ENCODE assay signal across 5 worm cellular contexts in the genomic region with DNA sequence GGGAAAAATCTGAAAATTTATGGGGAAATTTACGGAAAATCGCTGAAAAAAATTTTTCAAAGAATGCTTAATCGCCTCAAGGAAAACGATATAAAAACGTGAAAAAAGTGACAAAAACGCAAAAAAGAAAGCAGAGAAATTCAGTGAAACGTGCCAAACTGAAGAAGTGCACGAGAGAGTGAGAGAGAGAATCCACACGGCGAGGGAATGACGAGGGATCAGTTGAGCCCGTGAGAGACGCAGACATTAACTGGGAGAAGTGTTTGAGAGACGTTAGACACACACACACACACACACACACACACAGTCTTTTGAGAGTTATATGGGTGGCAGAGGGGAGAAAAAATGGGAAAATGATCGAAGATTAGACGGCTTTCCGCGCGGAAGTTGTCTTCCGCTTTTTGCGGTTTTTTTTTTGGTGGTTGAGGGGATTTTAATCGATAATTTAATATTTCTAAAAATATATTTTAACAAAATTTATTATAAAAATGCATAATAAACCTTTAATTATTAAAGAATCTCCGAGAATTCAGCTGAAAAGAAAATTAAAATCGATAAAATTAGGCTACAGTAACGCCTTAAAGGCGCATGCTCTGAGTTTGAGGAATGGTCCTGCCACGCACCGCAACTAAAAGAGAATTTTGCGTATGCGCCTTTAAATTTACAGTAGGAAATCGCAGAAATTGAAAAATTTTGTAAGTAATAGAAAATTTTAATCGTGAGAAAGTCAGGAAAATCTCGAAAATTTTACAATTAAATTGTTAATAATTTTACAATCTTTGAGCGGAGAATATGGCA.
A peak's percentile ranks its signal among the peaks of the same experiment; 100 is the strongest.
TF ChIP-seq lines count a peak whose summit lies in the region.

No protein-coding gene starts in this region.

TF ChIP-seq in whole organism, L1 larva, 84 proteins besides CTCF, POLR2A, EP300 and RAD21 (continued from another document and continues in another):
- no peak for TF ChIP-seq unc-30 (tag; optimal IDR thresholded peaks at IDR 0.05; lab: Kevin White, UChicago)
- peak in 1 of 2 experiments; percentile 76 for TF ChIP-seq mdl-1 (tag; optimal IDR thresholded peaks at IDR 0.05; lab: Kevin White, UChicago)
- TF ChIP-seq mef-2 (tag; optimal IDR thresholded peaks at IDR 0.05; lab: Kevin White, UChicago), result no peak
- peak; percentile 58 for TF ChIP-seq fkh-8 (tag; optimal IDR thresholded peaks at IDR 0.05; lab: Kevin White, UChicago)
- TF ChIP-seq ama-1 (optimal IDR thresholded peaks at IDR 0.05; lab: Kevin White, UChicago), result no peak
- TF ChIP-seq skn-1 (tag; optimal IDR thresholded peaks at IDR 0.05; lab: Kevin White, UChicago), result peak; percentile 31
- TF ChIP-seq swsn-7 (tag; optimal IDR thresholded peaks at IDR 0.05; lab: Kevin White, UChicago), result peak; percentile 56
- TF ChIP-seq C16A3.4 (tag; optimal IDR thresholded peaks at IDR 0.05; lab: Kevin White, UChicago), result peak; percentile 20
- no peak for TF ChIP-seq unc-130 (tag; optimal IDR thresholded peaks at IDR 0.05; lab: Kevin White, UChicago)
- TF ChIP-seq fkh-4 (tag; optimal IDR thresholded peaks at IDR 0.05; lab: Kevin White, UChicago; ENCODE audit: borderline replicate concordance), result no peak
- TF ChIP-seq nhr-28 (tag; optimal IDR thresholded peaks at IDR 0.05; lab: Kevin White, UChicago), result no peak
- no peak for TF ChIP-seq sox-4 (tag; optimal IDR thresholded peaks at IDR 0.05; lab: Kevin White, UChicago)
- TF ChIP-seq nhr-71 (tag; optimal IDR thresholded peaks at IDR 0.05; lab: Kevin White, UChicago), result peak; percentile 80
- no peak for TF ChIP-seq sup-37 (GFP tag; optimal IDR thresholded peaks at IDR 0.05; lab: Kevin White, UChicago)
- TF ChIP-seq hlh-17 (GFP tag; optimal IDR thresholded peaks at IDR 0.05; lab: Kevin White, UChicago; ENCODE audit: borderline replicate concordance), result no peak
- TF ChIP-seq rnt-1 (tag; optimal IDR thresholded peaks at IDR 0.05; lab: Kevin White, UChicago), result peak; percentile 48
- TF ChIP-seq sptf-1 (tag; optimal IDR thresholded peaks at IDR 0.05; lab: Kevin White, UChicago), result no peak
- no peak for TF ChIP-seq nhr-84 (tag; optimal IDR thresholded peaks at IDR 0.05; lab: Kevin White, UChicago)
- TF ChIP-seq elt-2 (tag; optimal IDR thresholded peaks at IDR 0.05; lab: Kevin White, UChicago), result no peak
- TF ChIP-seq lin-39 (tag; optimal IDR thresholded peaks at IDR 0.05; lab: Kevin White, UChicago), result no peak
- TF ChIP-seq ceh-82 (tag; optimal IDR thresholded peaks at IDR 0.05; lab: Kevin White, UChicago), result peak in 2 of 3 experiments; percentile 69 to 81
- TF ChIP-seq nhr-19 (GFP tag; conservative IDR thresholded peaks at IDR 0.05; lab: Robert Waterston, UW), result peak; percentile 29; the same call in 1 of the 2 replicates
- TF ChIP-seq lin-14 (GFP tag; optimal IDR thresholded peaks at IDR 0.05; lab: Kevin White, UChicago), result peak; percentile 85
- TF ChIP-seq blmp-1 (tag; optimal IDR thresholded peaks at IDR 0.05; lab: Kevin White, UChicago), result peak; percentile 97

TF ChIP-seq in whole organism, L2 larva, 48 proteins besides CTCF, POLR2A, EP300 and RAD21 (continued from another document):
- TF ChIP-seq blmp-1 (tag; optimal IDR thresholded peaks at IDR 0.05; lab: Kevin White, UChicago; ENCODE audit: insufficient read depth) (peak; percentile 64), nhr-6 (tag; optimal IDR thresholded peaks at IDR 0.05; lab: Kevin White, UChicago) (no peak), elt-1 (tag; optimal IDR thresholded peaks at IDR 0.05; lab: Kevin White, UChicago) (no peak), lin-11 (tag; optimal IDR thresholded peaks at IDR 0.05; lab: Kevin White, UChicago) (no peak), ztf-1 (GFP tag; conservative IDR thresholded peaks at IDR 0.05; lab: Robert Waterston, UW) (no peak), dmd-4 (tag; optimal IDR thresholded peaks at IDR 0.05; lab: Kevin White, UChicago) (no peak), egl-27 (tag; optimal IDR thresholded peaks at IDR 0.05; lab: Kevin White, UChicago) (no peak), crh-2 (tag; optimal IDR thresholded peaks at IDR 0.05; lab: Kevin White, UChicago) (peak; percentile 77), nhr-129 (tag; optimal IDR thresholded peaks at IDR 0.05; lab: Kevin White, UChicago) (peak; percentile 78), nhr-237 (tag; optimal IDR thresholded peaks at IDR 0.05; lab: Kevin White, UChicago) (no peak), ama-1 (optimal IDR thresholded peaks at IDR 0.05; lab: Kevin White, UChicago) (peak; percentile 69), zag-1 (tag; optimal IDR thresholded peaks at IDR 0.05; lab: Kevin White, UChicago) (peak; percentile 53), lin-39 (tag; optimal IDR thresholded peaks at IDR 0.05; lab: Kevin White, UChicago) (no peak), nhr-21 (tag; optimal IDR thresholded peaks at IDR 0.05; lab: Kevin White, UChicago) (peak; percentile 13), mdl-1 (tag; optimal IDR thresholded peaks at IDR 0.05; lab: Kevin White, UChicago) (peak; percentile 47), elt-3 (tag; optimal IDR thresholded peaks at IDR 0.05; lab: Kevin White, UChicago) (no peak)

TF ChIP-seq in whole organism, L4 larva, 104 proteins besides CTCF, POLR2A, EP300 and RAD21 (continued from another document and continues in another):
- TF ChIP-seq nhr-42 (GFP tag; IDR thresholded peaks at IDR 0.05; lab: Robert Waterston, UW) (no peak), nhr-28 (tag; optimal IDR thresholded peaks at IDR 0.05; lab: Kevin White, UChicago) (peak; percentile 65), Y75B8A.6 (GFP tag; IDR thresholded peaks at IDR 0.05; lab: Robert Waterston, UW) (0 out of 2 replicates have a peak, but pooled peaks have one; percentile 35), daf-19 (GFP tag; conservative IDR thresholded peaks at IDR 0.05; lab: Robert Waterston, UW) (no peak), daf-16 (GFP tag; optimal IDR thresholded peaks at IDR 0.05; lab: Kevin White, UChicago) (no peak), daf-16 (tag; optimal IDR thresholded peaks at IDR 0.05; lab: Kevin White, UChicago) (peak; percentile 17), F49E8.2 (tag; optimal IDR thresholded peaks at IDR 0.05; lab: Kevin White, UChicago; ENCODE audit: borderline replicate concordance) (peak; percentile 93), duxl-1 (tag; optimal IDR thresholded peaks at IDR 0.05; lab: Kevin White, UChicago; ENCODE audit: poor library complexity) (no peak), hif-1 (tag; optimal IDR thresholded peaks at IDR 0.05; lab: Kevin White, UChicago) (peak; percentile 68 to 99), nhr-25 (tag; optimal IDR thresholded peaks at IDR 0.05; lab: Kevin White, UChicago; ENCODE audit: borderline replicate concordance, insufficient read depth) (no peak), dve-1 (tag; optimal IDR thresholded peaks at IDR 0.05; lab: Kevin White, UChicago; ENCODE audit: insufficient read depth) (peak; percentile 49), egl-43 (GFP tag; IDR thresholded peaks at IDR 0.05; lab: Robert Waterston, UW) (0 out of 2 replicates have a peak, but pooled peaks have one; percentile 27), ctbp-1 (GFP tag; IDR thresholded peaks at IDR 0.05; lab: Robert Waterston, UW) (0 out of 2 replicates have a peak, but pooled peaks have one; percentile 7), tag-97 (GFP tag; IDR thresholded peaks at IDR 0.05; lab: Robert Waterston, UW) (no peak), mxl-3 (GFP tag; optimal IDR thresholded peaks at IDR 0.05; lab: Kevin White, UChicago) (peak; percentile 72), ceh-28 (tag; optimal IDR thresholded peaks at IDR 0.05; lab: Kevin White, UChicago) (no peak), dpl-1 (GFP tag; optimal IDR thresholded peaks at IDR 0.05; lab: Kevin White, UChicago) (peak; percentile 60), ceh-82 (tag; optimal IDR thresholded peaks at IDR 0.05; lab: Kevin White, UChicago) (no peak), set-16 (GFP tag; IDR thresholded peaks at IDR 0.05; lab: Robert Waterston, UW) (no peak), snpc-4 (tag; optimal IDR thresholded peaks at IDR 0.05; lab: Kevin White, UChicago) (no peak), pha-4 (GFP tag; IDR thresholded peaks at IDR 0.05; lab: Robert Waterston, UW) (no peak), pha-4 (tag; optimal IDR thresholded peaks at IDR 0.05; lab: Kevin White, UChicago) (peak; percentile 60), lin-13 (GFP tag; optimal IDR thresholded peaks at IDR 0.05; lab: Kevin White, UChicago) (peak; percentile 12), aly-2 (tag; optimal IDR thresholded peaks at IDR 0.05; lab: Kevin White, UChicago) (no peak), nhr-11 (tag; optimal IDR thresholded peaks at IDR 0.05; lab: Kevin White, UChicago) (peak; percentile 36), zip-2 (tag; optimal IDR thresholded peaks at IDR 0.05; lab: Kevin White, UChicago) (no peak), mep-1 (tag; optimal IDR thresholded peaks at IDR 0.05; lab: Kevin White, UChicago) (peak; percentile 60)

TF ChIP-seq in whole organism, late embryonic, 69 proteins besides CTCF, POLR2A, EP300 and RAD21 (continued from another document):
- TF ChIP-seq unc-3 (GFP tag; conservative IDR thresholded peaks at IDR 0.05; lab: Robert Waterston, UW) (no peak), unc-3 (tag; optimal IDR thresholded peaks at IDR 0.05; lab: Kevin White, UChicago) (no peak), Y22D7AL.16 (tag; optimal IDR thresholded peaks at IDR 0.05; lab: Kevin White, UChicago) (no peak), unc-55 (GFP tag; optimal IDR thresholded peaks at IDR 0.05; lab: Kevin White, UChicago) (peak; percentile 66), lin-11 (tag; optimal IDR thresholded peaks at IDR 0.05; lab: Kevin White, UChicago) (no peak)

TF ChIP-seq in whole organism, young adult, 124 proteins besides CTCF, POLR2A, EP300 and RAD21 (continued from another document):
- TF ChIP-seq ztf-6 (GFP tag; IDR thresholded peaks at IDR 0.05; lab: Robert Waterston, UW) (no peak), let-607 (tag; optimal IDR thresholded peaks at IDR 0.05; lab: Kevin White, UChicago) (peak in 1 of 2 experiments; percentile 15), T07F8.4 (tag; optimal IDR thresholded peaks at IDR 0.05; lab: Kevin White, UChicago) (no peak), mcd-1 (GFP tag; IDR thresholded peaks at IDR 0.05; lab: Robert Waterston, UW) (peak; percentile 73), aptf-3 (GFP tag; IDR thresholded peaks at IDR 0.05; lab: Robert Waterston, UW) (no peak), snpc-1.1 (tag; optimal IDR thresholded peaks at IDR 0.05; lab: Kevin White, UChicago; ENCODE audit: insufficient read depth) (peak; percentile 71), tlf-1 (GFP tag; optimal IDR thresholded peaks at IDR 0.05; lab: Kevin White, UChicago) (peak; percentile 73), hmg-1.2 (GFP tag; IDR thresholded peaks at IDR 0.05; lab: Robert Waterston, UW) (peak; percentile 95), madf-3 (GFP tag; IDR thresholded peaks at IDR 0.05; lab: Robert Waterston, UW) (0 out of 2 replicates have a peak, but pooled peaks have one; percentile 73), B0261.1 (tag; optimal IDR thresholded peaks at IDR 0.05; lab: Kevin White, UChicago) (no peak), snpc-1.3 (tag; optimal IDR thresholded peaks at IDR 0.05; lab: Kevin White, UChicago; ENCODE audit: insufficient read depth) (peak; percentile 86), unc-130 (GFP tag; optimal IDR thresholded peaks at IDR 0.05; lab: Kevin White, UChicago) (peak; percentile 31), tbp1 (GFP tag; optimal IDR thresholded peaks at IDR 0.05; lab: Kevin White, UChicago) (peak; percentile 53)
TF ChIP-seq in whole organism, young adult: peak in this region for 44.
